Worm (Caenorhabditis elegans) whole organism, L3 larva: ENCODE measurements around the gene famk-1.

Source experiments
- ceh-16 ChIP-seq: sonication (generic microtip); optimal IDR thresholded peaks from 2 replicates; lab custom pipeline; 2017; ENCODE audit warnings: missing biosample characterization, missing genetic modification characterization
- elt-3 ChIP-seq, 3 experiments: fragments of 150-350 bp in 1 of 3; sonication (generic microtip) in 2 of 3; optimal IDR thresholded peaks; 2 replicates in 2 of 3; 4 replicates in 1 of 3; lab custom pipeline; 2014 to 2017; ENCODE audit warnings: missing biosample characterization in 3 of 3, missing genetic modification characterization in 3 of 3
- mdl-1 ChIP-seq: fragments of 150-350 bp; optimal IDR thresholded peaks from 2 replicates; lab custom pipeline; 2014; ENCODE audit warnings: missing biosample characterization, missing genetic modification characterization
- nhr-28 ChIP-seq: fragments of 150-350 bp; optimal IDR thresholded peaks from 2 replicates; lab custom pipeline; 2014; ENCODE audit warnings: missing biosample characterization, missing genetic modification characterization
- pha-4 ChIP-seq: fragments of 150-350 bp; optimal IDR thresholded peaks from 2 replicates; lab custom pipeline; 2014; ENCODE audit warnings: missing biosample characterization, missing genetic modification reagents, missing genetic modification characterization
- tbx-2 ChIP-seq: sonication (generic microtip); optimal IDR thresholded peaks from 2 replicates; lab custom pipeline; 2016; ENCODE audit warnings: mild to moderate bottlenecking, missing genetic modification characterization, missing compliant biosample characterization
- unc-39 ChIP-seq: sonication (generic microtip); optimal IDR thresholded peaks from 4 replicates; lab custom pipeline; 2017; ENCODE audit warnings: missing biosample characterization, missing genetic modification characterization

ce11 chrX:15233684-15234083, 20.6 kb upstream of the famk-1 start:
- no peak for TF ChIP-seq elt-3 (tag; optimal IDR thresholded peaks at IDR 0.05; lab: Kevin White, UChicago)
- no peak for TF ChIP-seq ceh-16 (tag; lab: Kevin White, UChicago)
- no peak for TF ChIP-seq mdl-1 (tag; lab: Kevin White, UChicago)
- no peak for TF ChIP-seq nhr-28 (tag; lab: Kevin White, UChicago)
- no peak for TF ChIP-seq tbx-2 (tag; lab: Kevin White, UChicago)
- no peak for TF ChIP-seq pha-4 (tag; lab: Kevin White, UChicago)
- TF ChIP-seq unc-39 = no peak
